Fruit fly (Drosophila melanogaster): ENCODE measurements around the gene lectin-33A.
A peak's percentile ranks its signal among the peaks of the same experiment; 100 is the strongest.

lectin-33A gene

DNA sequence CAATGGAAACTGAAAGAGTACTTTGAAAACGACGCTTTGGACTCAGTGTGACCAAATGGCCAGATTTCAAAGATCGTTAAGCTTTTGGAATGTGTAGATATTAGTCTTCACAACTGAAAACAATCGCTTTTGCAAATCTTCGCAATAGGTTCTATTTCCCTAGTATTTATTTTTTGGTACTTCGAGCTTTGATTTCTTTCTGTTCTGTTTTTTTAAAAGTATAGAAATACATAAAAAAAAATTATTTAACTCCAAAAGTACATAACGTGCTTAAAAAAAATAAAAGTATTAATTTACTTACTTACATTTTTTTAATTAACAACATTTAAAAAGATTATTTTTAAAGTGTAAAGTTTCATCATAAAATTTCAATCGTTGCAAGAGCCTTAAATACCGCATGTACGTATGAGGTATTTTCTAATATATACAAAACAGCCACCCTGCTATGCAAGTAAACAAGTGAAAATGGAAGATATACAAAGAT, 14.5 kb upstream of the lectin-33A start, which contains the start of the genes piwi and CG12253 (continued):
- peak; percentile 50 for TF ChIP-seq Ets21C (GFP tag; optimal IDR thresholded peaks at IDR 0.05)
- no peak for TF ChIP-seq Lpt (GFP tag; optimal IDR thresholded peaks at IDR 0.05)
- no peak for TF ChIP-seq CG10669 (GFP tag; optimal IDR thresholded peaks at IDR 0.05)
- TF ChIP-seq Blimp-1 (GFP tag; optimal IDR thresholded peaks at IDR 0.05) = no peak
- peak; percentile 69 for TF ChIP-seq fkh (GFP tag; optimal IDR thresholded peaks at IDR 0.05)
- TF ChIP-seq Eip75B (GFP tag; optimal IDR thresholded peaks at IDR 0.05) = peak; percentile 36
- TF ChIP-seq Hr4 (GFP tag; optimal IDR thresholded peaks at IDR 0.05) = peak; percentile 58
- no peak for TF ChIP-seq CG6854 (GFP tag; optimal IDR thresholded peaks at IDR 0.05)
- no peak for TF ChIP-seq net (GFP tag; optimal IDR thresholded peaks at IDR 0.05)
- TF ChIP-seq salr (GFP tag; optimal IDR thresholded peaks at IDR 0.05) = no peak
- no peak for TF ChIP-seq Eip78C (GFP tag)
- TF ChIP-seq dsx (GFP tag; optimal IDR thresholded peaks at IDR 0.05; ENCODE audit: poor library complexity, severe bottlenecking) = no peak
- TF ChIP-seq CG8119 (GFP tag; IDR thresholded peaks at IDR 0.05) = peak; percentile 88; the same call in 2 of the 3 replicates
- TF ChIP-seq CG11294 (GFP tag; IDR thresholded peaks at IDR 0.05) = no peak
- peak; percentile 65 for TF ChIP-seq CG31627 (GFP tag; optimal IDR thresholded peaks at IDR 0.05)
- TF ChIP-seq CG15336 (GFP tag; IDR thresholded peaks at IDR 0.05) = peak; percentile 84
- TF ChIP-seq dac (GFP tag; optimal IDR thresholded peaks at IDR 0.05) = peak; percentile 14
- peak; percentile 54 for TF ChIP-seq CG3032 (tag; optimal IDR thresholded peaks at IDR 0.05)
- no peak for TF ChIP-seq CG1621 (tag; optimal IDR thresholded peaks at IDR 0.05)
- no peak for TF ChIP-seq CG6276 (GFP tag; optimal IDR thresholded peaks at IDR 0.05)
- no peak for TF ChIP-seq CG6792 (GFP tag; optimal IDR thresholded peaks at IDR 0.05)
- no peak for TF ChIP-seq pdm3 (GFP tag; optimal IDR thresholded peaks at IDR 0.05)
- no peak for TF ChIP-seq eg (GFP tag; IDR thresholded peaks at IDR 0.05)
- TF ChIP-seq CG11762 (GFP tag; optimal IDR thresholded peaks at IDR 0.05; ENCODE audit: insufficient read depth) = no peak

DNA sequence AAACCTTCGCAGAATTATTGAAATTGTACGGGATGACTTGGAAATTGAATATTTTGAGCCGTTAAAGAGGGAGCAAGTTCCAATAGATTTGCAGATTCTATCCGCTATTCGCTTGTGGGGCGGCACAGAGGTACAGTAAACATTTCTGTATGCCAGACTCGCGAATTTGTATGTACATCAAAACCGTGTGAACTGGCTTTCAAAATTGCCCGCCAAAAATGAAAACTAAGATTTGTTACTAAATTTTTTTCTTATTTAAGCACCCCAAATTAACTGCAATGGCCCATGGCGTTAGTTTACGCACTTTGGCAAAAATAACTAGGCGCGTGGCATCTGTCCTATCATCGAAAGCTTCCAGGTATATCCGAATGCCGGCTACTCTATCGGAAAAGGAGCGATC, 13.8 kb upstream of the lectin-33A start:
- TF ChIP-seq CG8632 (GFP tag; optimal IDR thresholded peaks at IDR 0.05) = no peak
- no peak for TF ChIP-seq CG4318 (GFP tag; optimal IDR thresholded peaks at IDR 0.05)
- TF ChIP-seq spab (GFP tag; optimal IDR thresholded peaks at IDR 0.05) = no peak
- no peak for TF ChIP-seq fd85E (GFP tag; optimal IDR thresholded peaks at IDR 0.05)
- TF ChIP-seq Ets96B (tag; optimal IDR thresholded peaks at IDR 0.05) = no peak

DNA sequence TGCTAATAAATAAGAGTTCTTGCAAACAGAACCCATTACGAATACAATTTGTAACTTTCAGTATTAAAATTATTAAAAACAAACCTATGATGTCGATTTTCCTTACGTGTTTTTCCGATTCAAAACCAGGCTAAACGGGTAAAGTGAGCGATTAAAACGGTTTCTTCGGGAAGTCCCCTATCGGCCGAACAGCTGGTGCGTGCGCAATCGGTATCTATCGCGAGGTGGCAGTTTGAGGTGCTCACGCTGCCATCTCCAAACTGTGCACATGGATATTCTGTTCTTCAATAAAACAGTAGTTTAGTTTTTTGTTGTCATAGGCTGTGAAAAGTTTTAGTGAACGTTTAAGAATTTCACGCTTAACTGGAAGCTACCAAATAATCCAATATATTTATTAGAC, 12.7 kb upstream of the lectin-33A start, which contains the start of gene TTLL4A:
TSS of gene TTLL4A (plus strand) at position 240 of the 400 bp plus-strand sequence.
- TF ChIP-seq CG10631 (GFP tag; optimal IDR thresholded peaks at IDR 0.05) (no peak), CG8119 (GFP tag; IDR thresholded peaks at IDR 0.05) (no peak), pdm3 (GFP tag; optimal IDR thresholded peaks at IDR 0.05) (no peak), CG15336 (GFP tag; IDR thresholded peaks at IDR 0.05) (no peak), CG11762 (GFP tag; optimal IDR thresholded peaks at IDR 0.05; ENCODE audit: insufficient read depth) (no peak), Sox14 (GFP tag; optimal IDR thresholded peaks at IDR 0.05) (no peak), lz (GFP tag; optimal IDR thresholded peaks at IDR 0.05) (peak; percentile 14), net (GFP tag; optimal IDR thresholded peaks at IDR 0.05) (no peak), Eip93F (GFP tag; optimal IDR thresholded peaks at IDR 0.05) (no peak), CG3032 (tag; optimal IDR thresholded peaks at IDR 0.05) (no peak), eg (GFP tag; IDR thresholded peaks at IDR 0.05) (no peak), Smox (GFP tag; optimal IDR thresholded peaks at IDR 0.05) (no peak), Met (GFP tag; optimal IDR thresholded peaks at IDR 0.05) (no peak), fd59A (GFP tag; optimal IDR thresholded peaks at IDR 0.05) (no peak), Ets96B (tag; optimal IDR thresholded peaks at IDR 0.05) (no peak), CG6792 (GFP tag; optimal IDR thresholded peaks at IDR 0.05) (no peak), dac (GFP tag; optimal IDR thresholded peaks at IDR 0.05) (no peak), ss (GFP tag; optimal IDR thresholded peaks at IDR 0.05) (no peak), Hr4 (GFP tag; optimal IDR thresholded peaks at IDR 0.05) (peak; percentile 22), CG16779 (tag; optimal IDR thresholded peaks at IDR 0.05) (no peak), esn (GFP tag; optimal IDR thresholded peaks at IDR 0.05) (peak; percentile 50), CG32006 (GFP tag; optimal IDR thresholded peaks at IDR 0.05) (no peak), CG4318 (GFP tag; optimal IDR thresholded peaks at IDR 0.05) (no peak)
